Worm (Caenorhabditis elegans): ENCODE data around the gene mec-1.
A peak's percentile ranks its signal among the peaks of the same experiment; 100 is the strongest.

mec-1 gene

ce11 chrV:6930284-6930683 is 26.1 kb upstream of the mec-1 start (continued):
- TF ChIP-seq mef-2 (tag; optimal IDR thresholded peaks at IDR 0.05) (no peak), hlh-17 (GFP tag; optimal IDR thresholded peaks at IDR 0.05; ENCODE audit: borderline replicate concordance) (no peak), tlp-1 (tag; optimal IDR thresholded peaks at IDR 0.05) (no peak), unc-62 (GFP tag; optimal IDR thresholded peaks at IDR 0.05) (no peak), blmp-1 (tag; optimal IDR thresholded peaks at IDR 0.05) (no peak), dpl-1 (GFP tag; optimal IDR thresholded peaks at IDR 0.05) (no peak), lir-3 (tag; optimal IDR thresholded peaks at IDR 0.05; ENCODE audit: poor library complexity) (no peak), ama-1 (optimal IDR thresholded peaks at IDR 0.05) (no peak), efl-1 (optimal IDR thresholded peaks at IDR 0.05) (no peak), efl-1 (GFP tag; optimal IDR thresholded peaks at IDR 0.05 in 1 of 2) (no peak), unc-30 (tag; optimal IDR thresholded peaks at IDR 0.05) (no peak), F16B12.6 (tag; optimal IDR thresholded peaks at IDR 0.05) (no peak), nhr-11 (tag; optimal IDR thresholded peaks at IDR 0.05) (no peak), nhr-12 (tag; optimal IDR thresholded peaks at IDR 0.05) (no peak), irx-1 (tag; optimal IDR thresholded peaks at IDR 0.05) (no peak), lsy-2 (tag; optimal IDR thresholded peaks at IDR 0.05) (no peak), ceh-88 (GFP tag; IDR thresholded peaks at IDR 0.05) (no peak), elt-3 (tag; optimal IDR thresholded peaks at IDR 0.05) (no peak), tbx-2 (tag; optimal IDR thresholded peaks at IDR 0.05) (no peak), jun-1 (tag; optimal IDR thresholded peaks at IDR 0.05) (no peak), sptf-1 (tag; optimal IDR thresholded peaks at IDR 0.05) (no peak), swsn-7 (tag; optimal IDR thresholded peaks at IDR 0.05) (no peak), sup-37 (GFP tag; optimal IDR thresholded peaks at IDR 0.05) (no peak), Y116A8C.19 (tag; optimal IDR thresholded peaks at IDR 0.05; ENCODE audit: borderline replicate concordance) (no peak), pag-3 (tag; optimal IDR thresholded peaks at IDR 0.05; ENCODE audit: borderline replicate concordance, insufficient read depth) (peak; percentile 95), dsc-1 (tag; optimal IDR thresholded peaks at IDR 0.05) (peak; percentile 36), nhr-19 (GFP tag; conservative IDR thresholded peaks at IDR 0.05) (peak; percentile 21; the same call in 1 of the 2 replicates), nhr-47 (tag; optimal IDR thresholded peaks at IDR 0.05) (no peak), ceh-8 (GFP tag; optimal IDR thresholded peaks at IDR 0.05) (no peak), fkh-8 (tag; optimal IDR thresholded peaks at IDR 0.05) (no peak)

ce11 chrV:6934212-6934611 is 22.1 kb upstream of the mec-1 start, which contains the start of gene lipl-6:
TSS of gene lipl-6 (minus strand) at chrV:6934312.
- TF ChIP-seq snpc-4 (tag; optimal IDR thresholded peaks at IDR 0.05) (no peak), efl-1 (optimal IDR thresholded peaks at IDR 0.05) (no peak), efl-1 (GFP tag; optimal IDR thresholded peaks at IDR 0.05 in 1 of 2) (peak in 1 of 2 experiments; percentile 48), unc-62 (GFP tag; optimal IDR thresholded peaks at IDR 0.05) (no peak)

ce11 chrV:6935878-6936277 is 20.5 kb upstream of the mec-1 start, which contains the start of gene Y57E12B.10:
TSS of gene Y57E12B.10 (minus strand) at chrV:6935978.
- TF ChIP-seq Y116A8C.19 (tag; optimal IDR thresholded peaks at IDR 0.05; ENCODE audit: borderline replicate concordance) (no peak), C34B4.2 (tag; optimal IDR thresholded peaks at IDR 0.05) (no peak), nhr-28 (tag; optimal IDR thresholded peaks at IDR 0.05) (no peak), ceh-82 (tag; optimal IDR thresholded peaks at IDR 0.05) (no peak), mab-9 (GFP tag; IDR thresholded peaks at IDR 0.05) (no peak), nhr-237 (tag; optimal IDR thresholded peaks at IDR 0.05) (no peak), efl-3 (GFP tag; optimal IDR thresholded peaks at IDR 0.05) (no peak), sox-4 (tag; optimal IDR thresholded peaks at IDR 0.05) (no peak), skn-1 (tag; optimal IDR thresholded peaks at IDR 0.05) (no peak), alr-1 (tag; optimal IDR thresholded peaks at IDR 0.05; ENCODE audit: borderline replicate concordance) (no peak), ces-1 (GFP tag; optimal IDR thresholded peaks at IDR 0.05) (no peak), snu-23 (GFP tag; optimal IDR thresholded peaks at IDR 0.05) (no peak), pqm-1 (tag; optimal IDR thresholded peaks at IDR 0.05) (no peak)
